Worm (Caenorhabditis elegans) whole organism, L2 larva: ENCODE data around the gene tbb-1.

ENCODE experiments used
- ama-1 ChIP-seq: fragments of 150-350 bp; optimal IDR thresholded peaks from 2 replicates; lab custom pipeline; 2018; ENCODE audit warnings: inconsistent platforms
- ceh-82 ChIP-seq: fragments of 150-350 bp; optimal IDR thresholded peaks from 2 replicates; lab custom pipeline; 2014; ENCODE audit warnings: missing biosample characterization, missing genetic modification characterization
- lin-39 ChIP-seq: fragments of 150-350 bp; optimal IDR thresholded peaks from 2 replicates; lab custom pipeline; 2014; ENCODE audit warnings: missing biosample characterization, missing genetic modification reagents, missing genetic modification characterization
- lsy-2 ChIP-seq, 2 experiments: fragments of 150-350 bp in 1 of 2; sonication (generic microtip) in 1 of 2; optimal IDR thresholded peaks; 2 replicates each; lab custom pipeline; 2014 to 2017; ENCODE audit warnings: missing biosample characterization in 2 of 2, missing genetic modification characterization in 2 of 2
- mab-5 ChIP-seq: fragments of 150-350 bp; optimal IDR thresholded peaks from 2 replicates; lab custom pipeline; 2014; ENCODE audit warnings: missing biosample characterization, missing genetic modification characterization
- nhr-10 ChIP-seq: sonication (generic microtip); optimal IDR thresholded peaks from 2 replicates; lab custom pipeline; 2017; ENCODE audit warnings: missing biosample characterization, missing genetic modification characterization
- skn-1 ChIP-seq: sonication (generic microtip); optimal IDR thresholded peaks from 2 replicates; lab custom pipeline; 2017; ENCODE audit warnings: missing biosample characterization, missing genetic modification characterization
- unc-62 ChIP-seq: fragments of 150-350 bp; optimal IDR thresholded peaks from 2 replicates; lab custom pipeline; 2014; ENCODE audit warnings: missing biosample characterization, missing genetic modification reagents, missing genetic modification characterization

DNA sequence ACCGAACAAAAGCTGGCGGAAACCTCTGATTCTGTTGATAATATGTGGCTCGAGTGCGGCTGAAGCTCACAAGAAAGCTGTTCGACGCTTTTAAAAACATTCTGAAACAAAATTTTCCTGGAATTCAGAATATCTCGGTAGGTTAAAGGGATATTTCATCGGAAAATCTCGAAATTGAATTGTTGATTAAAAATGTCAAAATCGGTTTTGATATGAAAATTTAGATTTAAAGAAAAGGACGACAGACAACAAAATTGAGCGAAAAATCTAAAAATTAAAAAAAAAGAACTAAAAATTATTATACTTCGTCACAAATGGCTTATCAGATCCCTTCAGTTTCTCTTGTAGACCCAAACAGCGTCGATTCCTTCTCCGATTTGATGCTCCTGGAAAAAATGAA is 41.8 kb downstream of the tbb-1 start, which contains the start of gene Y39A1A.20:
- TF ChIP-seq ama-1 (lab: Kevin White, UChicago) (no peak), lin-39 (tag; lab: Kevin White, UChicago) (no peak), unc-62 (no peak), skn-1 (tag; lab: Kevin White, UChicago) (no peak), lsy-2 (tag; optimal IDR thresholded peaks at IDR 0.05; lab: Kevin White, UChicago) (no peak), ceh-82 (tag; lab: Kevin White, UChicago) (no peak), mab-5 (tag; lab: Kevin White, UChicago) (no peak), nhr-10 (tag; lab: Kevin White, UChicago) (no peak)
